Worm (Caenorhabditis elegans) whole organism, L1 larva: Measurements from ENCODE around the gene gap-2.

ENCODE experiments used
- C16A3.4 ChIP-seq: fragments of 150-350 bp; optimal IDR thresholded peaks from 2 replicates; lab custom pipeline; 2014; ENCODE audit warnings: missing biosample characterization, missing genetic modification characterization
- F16B12.6 ChIP-seq: fragments of 150-350 bp; optimal IDR thresholded peaks from 2 replicates; lab custom pipeline; 2014; ENCODE audit warnings: missing biosample characterization, missing genetic modification characterization
- alr-1 ChIP-seq: fragments of 200-800 bp; sonication (Bioruptor generic); optimal IDR thresholded peaks from 2 replicates; lab custom pipeline; 2018; ENCODE audit warnings: borderline replicate concordance, mild to moderate bottlenecking, missing genetic modification characterization, missing compliant biosample characterization
- ama-1 ChIP-seq: fragments of 150-350 bp; optimal IDR thresholded peaks from 2 replicates; lab custom pipeline; 2014
- blmp-1 ChIP-seq: fragments of 150-350 bp; optimal IDR thresholded peaks from 2 replicates; lab custom pipeline; 2014; ENCODE audit warnings: missing biosample characterization, missing genetic modification characterization
- ceh-63 ChIP-seq: fragments of 200-800 bp; sonication (Bioruptor generic); optimal IDR thresholded peaks from 2 replicates; lab custom pipeline; 2018; ENCODE audit warnings: mild to moderate bottlenecking, missing genetic modification characterization, missing compliant biosample characterization
- ceh-8 ChIP-seq: fragments of 200-800 bp; sonication (Bioruptor generic); optimal IDR thresholded peaks from 2 replicates; lab custom pipeline; 2018; ENCODE audit warnings: mild to moderate bottlenecking, missing genetic modification characterization, moderate library complexity, missing compliant biosample characterization
- ceh-82 ChIP-seq, 3 experiments: fragments of 150-350 bp in 1 of 3; sonication (generic microtip) in 2 of 3; optimal IDR thresholded peaks; 2 replicates each; lab custom pipeline; 2014 to 2017; ENCODE audit warnings: missing biosample characterization in 3 of 3, missing genetic modification characterization in 3 of 3
- dpl-1 ChIP-seq, 3 experiments: fragments of 150-350 bp in 2 of 3; sonication (generic microtip) in 1 of 3; optimal IDR thresholded peaks; 2 replicates each; lab custom pipeline; 2014 to 2017; ENCODE audit warnings: missing biosample characterization in 3 of 3, missing genetic modification characterization in 3 of 3, missing genetic modification reagents in 3 of 3
- efl-1 ChIP-seq, 4 experiments: fragments of 150-350 bp; optimal IDR thresholded peaks in 3 of 4; peaks in 1 of 4; 1 replicate in 1 of 4; 2 replicates in 3 of 4; lab custom pipeline; 2014; ENCODE audit warnings: missing biosample characterization in 2 of 4, missing genetic modification characterization in 2 of 4, missing genetic modification reagents in 2 of 4
- egl-27 ChIP-seq, 2 experiments: fragments of 150-350 bp in 1 of 2; sonication (generic microtip); optimal IDR thresholded peaks; 3 replicates each; lab custom pipeline; 2017 to 2018; ENCODE audit warnings: missing biosample characterization in 2 of 2, missing genetic modification characterization in 2 of 2, missing genetic modification reagents in 2 of 2
- elt-2 ChIP-seq: sonication (generic microtip); optimal IDR thresholded peaks from 2 replicates; lab custom pipeline; 2016; ENCODE audit warnings: missing genetic modification characterization, mild to moderate bottlenecking, inconsistent platforms, missing compliant biosample characterization, missing genetic modification reagents
- elt-3 ChIP-seq, 6 experiments: fragments of 150-350 bp in 1 of 6; sonication (generic microtip); optimal IDR thresholded peaks; 2 replicates each; lab custom pipeline; 2017 to 2018; ENCODE audit warnings: missing biosample characterization in 6 of 6, missing genetic modification characterization in 6 of 6, inconsistent platforms in 1 of 6
- fkh-10 ChIP-seq: sonication (generic microtip); optimal IDR thresholded peaks from 2 replicates; lab custom pipeline; 2017; ENCODE audit warnings: missing biosample characterization, missing genetic modification reagents, missing genetic modification characterization
- fkh-4 ChIP-seq: sonication (generic microtip); optimal IDR thresholded peaks from 2 replicates; lab custom pipeline; 2016; ENCODE audit warnings: missing compliant biosample characterization, missing genetic modification characterization, borderline replicate concordance
- grh-1 ChIP-seq: fragments of 200-800 bp; sonication (Bioruptor generic); IDR thresholded peaks from 2 replicates; pipeline ENCODE4 v1.3.6; 2022; ENCODE audit warnings: missing genetic modification reagents, missing genetic modification characterization, missing compliant biosample characterization
- hlh-4 ChIP-seq: sonication (generic microtip); optimal IDR thresholded peaks from 2 replicates; lab custom pipeline; 2016; ENCODE audit warnings: mild to moderate bottlenecking, missing genetic modification characterization, missing compliant biosample characterization
- hpl-2 ChIP-seq: fragments of 150-350 bp; optimal IDR thresholded peaks from 2 replicates; lab custom pipeline; 2014; ENCODE audit warnings: missing biosample characterization, missing genetic modification reagents, missing genetic modification characterization
- irx-1 ChIP-seq: sonication (generic microtip); optimal IDR thresholded peaks from 2 replicates; lab custom pipeline; 2016; ENCODE audit warnings: missing genetic modification characterization, missing compliant biosample characterization
- isw-1 ChIP-seq: fragments of 200-800 bp; sonication (Bioruptor generic); IDR thresholded peaks from 2 replicates; pipeline ENCODE4 v1.3.6; 2022; ENCODE audit warnings: missing genetic modification characterization, missing compliant biosample characterization
- jun-1 ChIP-seq: fragments of 150-350 bp; optimal IDR thresholded peaks from 2 replicates; lab custom pipeline; 2014; ENCODE audit warnings: missing biosample characterization, missing genetic modification reagents, missing genetic modification characterization
- lin-14 ChIP-seq: fragments of 200-800 bp; sonication (Bioruptor generic); optimal IDR thresholded peaks from 2 replicates; lab custom pipeline; 2018; ENCODE audit warnings: mild to moderate bottlenecking, missing genetic modification characterization, moderate library complexity, missing compliant biosample characterization
- lin-35 ChIP-seq, 2 experiments: fragments of 150-350 bp; optimal IDR thresholded peaks; 2 replicates each; lab custom pipeline; 2014; ENCODE audit warnings: missing biosample characterization in 2 of 2, missing genetic modification characterization in 2 of 2, missing genetic modification reagents in 2 of 2
- lir-3 ChIP-seq: sonication (generic microtip); optimal IDR thresholded peaks from 2 replicates; lab custom pipeline; 2016; ENCODE audit warnings: mild to moderate bottlenecking, missing genetic modification characterization, moderate library complexity, missing compliant biosample characterization; ENCODE audit not compliant: poor library complexity
- lsy-2 ChIP-seq, 2 experiments: fragments of 150-350 bp; optimal IDR thresholded peaks; 2 replicates each; lab custom pipeline; 2014; ENCODE audit warnings: missing biosample characterization in 2 of 2, missing genetic modification characterization in 2 of 2
- mdl-1 ChIP-seq, 2 experiments: fragments of 150-350 bp; optimal IDR thresholded peaks; 2 replicates each; lab custom pipeline; 2014 to 2017; ENCODE audit warnings: missing biosample characterization in 2 of 2, missing genetic modification characterization in 2 of 2, inconsistent platforms in 1 of 2
- mef-2 ChIP-seq: fragments of 150-350 bp; optimal IDR thresholded peaks from 2 replicates; lab custom pipeline; 2014; ENCODE audit warnings: missing biosample characterization, missing genetic modification characterization
- mep-1 ChIP-seq: fragments of 150-350 bp; optimal IDR thresholded peaks from 2 replicates; lab custom pipeline; 2014; ENCODE audit warnings: missing biosample characterization, missing genetic modification characterization
- nhr-19 ChIP-seq: fragments of 200-800 bp; sonication (Bioruptor generic); conservative IDR thresholded peaks from 2 replicates; pipeline ENCODE4 v1.3.6; 2022; ENCODE audit warnings: missing genetic modification characterization, missing compliant biosample characterization
- nhr-20 ChIP-seq: sonication (generic microtip); optimal IDR thresholded peaks from 2 replicates; lab custom pipeline; 2016; ENCODE audit warnings: mild to moderate bottlenecking, missing genetic modification characterization, missing compliant biosample characterization
- nhr-237 ChIP-seq: fragments of 150-350 bp; optimal IDR thresholded peaks from 2 replicates; lab custom pipeline; 2014; ENCODE audit warnings: missing biosample characterization, missing genetic modification characterization
- nhr-28 ChIP-seq: fragments of 150-350 bp; optimal IDR thresholded peaks from 2 replicates; lab custom pipeline; 2014; ENCODE audit warnings: missing biosample characterization, missing genetic modification characterization
- nhr-71 ChIP-seq: sonication (generic microtip); optimal IDR thresholded peaks from 2 replicates; lab custom pipeline; 2016; ENCODE audit warnings: mild to moderate bottlenecking, missing genetic modification characterization, moderate library complexity, missing compliant biosample characterization
- nhr-76 ChIP-seq: sonication (generic microtip); optimal IDR thresholded peaks from 2 replicates; lab custom pipeline; 2017; ENCODE audit warnings: missing biosample characterization, missing genetic modification characterization
- nhr-84 ChIP-seq: sonication (generic microtip); optimal IDR thresholded peaks from 2 replicates; lab custom pipeline; 2017; ENCODE audit warnings: missing biosample characterization, missing genetic modification characterization
- nhr-85 ChIP-seq: sonication (generic microtip); peaks from one replicate; lab custom pipeline; 2016; ENCODE audit warnings: missing genetic modification characterization, inconsistent platforms, missing compliant biosample characterization
- pag-3 ChIP-seq: sonication (generic microtip); optimal IDR thresholded peaks from 2 replicates; lab custom pipeline; 2017; ENCODE audit warnings: missing genetic modification characterization, mild to moderate bottlenecking, missing compliant biosample characterization, antibody characterized with exemption, borderline replicate concordance; ENCODE audit not compliant: insufficient read depth
- pqm-1 ChIP-seq: sonication (generic microtip); optimal IDR thresholded peaks from 3 replicates; lab custom pipeline; 2017; ENCODE audit warnings: missing biosample characterization, missing genetic modification characterization
- rnt-1 ChIP-seq: sonication (generic microtip); optimal IDR thresholded peaks from 2 replicates; lab custom pipeline; 2016; ENCODE audit warnings: mild to moderate bottlenecking, missing genetic modification characterization, moderate library complexity, missing compliant biosample characterization
- skn-1 ChIP-seq: fragments of 150-350 bp; optimal IDR thresholded peaks from 2 replicates; lab custom pipeline; 2014; ENCODE audit warnings: missing biosample characterization, missing genetic modification characterization
- snu-23 ChIP-seq: sonication (generic microtip); optimal IDR thresholded peaks from 2 replicates; lab custom pipeline; 2016; ENCODE audit warnings: missing genetic modification characterization, missing compliant biosample characterization
- sup-37 ChIP-seq: fragments of 200-800 bp; sonication (Bioruptor generic); optimal IDR thresholded peaks from 2 replicates; lab custom pipeline; 2018; ENCODE audit warnings: mild to moderate bottlenecking, missing genetic modification characterization, missing compliant biosample characterization
- tbx-2 ChIP-seq: sonication (generic microtip); optimal IDR thresholded peaks from 2 replicates; lab custom pipeline; 2016; ENCODE audit warnings: missing genetic modification characterization, missing compliant biosample characterization
- unc-130 ChIP-seq: fragments of 150-350 bp; optimal IDR thresholded peaks from 2 replicates; lab custom pipeline; 2017; ENCODE audit warnings: missing biosample characterization, missing genetic modification characterization, inconsistent platforms
- unc-30 ChIP-seq: sonication (generic microtip); optimal IDR thresholded peaks from 2 replicates; lab custom pipeline; 2017; ENCODE audit warnings: missing biosample characterization, missing genetic modification characterization
- unc-98 ChIP-seq: fragments of 200-800 bp; sonication (Bioruptor generic); IDR thresholded peaks from 2 replicates; pipeline ENCODE4 v1.3.6; 2022; ENCODE audit warnings: missing genetic modification characterization, missing compliant biosample characterization
- vab-15 ChIP-seq: sonication (generic microtip); optimal IDR thresholded peaks from 2 replicates; lab custom pipeline; 2017; ENCODE audit warnings: missing genotype, mild to moderate bottlenecking, missing genetic modification characterization, missing compliant biosample characterization
- zag-1 ChIP-seq: fragments of 150-350 bp; optimal IDR thresholded peaks from 2 replicates; lab custom pipeline; 2014; ENCODE audit warnings: missing biosample characterization, missing genetic modification characterization
- ztf-11 ChIP-seq, 2 experiments: sonication (generic microtip); optimal IDR thresholded peaks; 2 replicates each; lab custom pipeline; 2016 to 2017; ENCODE audit warnings: missing genetic modification characterization in 2 of 2, missing biosample characterization in 1 of 2, missing compliant biosample characterization in 1 of 2

The gap-2 gene

DNA sequence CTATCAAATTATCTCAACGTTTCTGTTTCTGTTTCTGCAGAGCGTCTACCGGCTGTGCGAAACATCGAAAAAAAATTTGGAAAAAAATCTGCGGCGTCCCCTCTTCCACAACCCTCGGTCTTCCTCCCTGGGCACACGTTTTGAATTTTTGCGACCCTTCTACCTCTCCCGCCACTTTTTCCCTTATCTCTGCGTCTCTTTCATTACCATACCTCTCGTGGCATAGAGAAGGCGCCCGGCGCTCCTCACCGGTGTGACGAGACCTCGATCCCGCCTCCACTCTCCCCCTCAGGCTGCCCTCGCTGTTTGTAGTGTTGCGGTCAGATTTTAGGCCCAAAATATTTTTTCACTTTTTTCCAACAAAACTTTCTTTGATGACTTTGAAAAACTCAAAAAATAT lies 80.1 kb downstream of the gap-2 start (continued):
- TF ChIP-seq mef-2 (no peak), irx-1 (tag; lab: Kevin White, UChicago) (no peak), F16B12.6 (tag; lab: Kevin White, UChicago) (no peak), ceh-82 (tag; optimal IDR thresholded peaks at IDR 0.05; lab: Kevin White, UChicago) (peak in 1 of 3 experiments; percentile 12), egl-27 (tag; optimal IDR thresholded peaks at IDR 0.05; lab: Kevin White, UChicago) (no peak), sup-37 (GFP tag; lab: Kevin White, UChicago) (no peak), blmp-1 (tag; lab: Kevin White, UChicago) (peak; percentile 73), hlh-4 (no peak), efl-1 (optimal IDR thresholded peaks at IDR 0.05; lab: Kevin White, UChicago) (peak; percentile 44 to 49), efl-1 (GFP tag; optimal IDR thresholded peaks at IDR 0.05 in 1 of 2; lab: Kevin White, UChicago) (peak; percentile 55 to 95), nhr-28 (no peak), rnt-1 (tag; lab: Kevin White, UChicago) (peak; percentile 58), lin-35 (GFP tag; optimal IDR thresholded peaks at IDR 0.05; lab: Kevin White, UChicago) (peak; percentile 9 to 73), pqm-1 (tag; lab: Kevin White, UChicago) (no peak), nhr-237 (tag; lab: Kevin White, UChicago) (no peak), nhr-84 (tag; lab: Kevin White, UChicago) (no peak), nhr-19 (no peak), skn-1 (peak; percentile 29), vab-15 (tag; lab: Kevin White, UChicago) (no peak), dpl-1 (GFP tag; optimal IDR thresholded peaks at IDR 0.05; lab: Kevin White, UChicago) (peak; percentile 46 to 52 (median 47)), snu-23 (GFP tag; lab: Kevin White, UChicago) (peak; percentile 63), ceh-63 (GFP tag; lab: Kevin White, UChicago) (no peak), zag-1 (no peak), lir-3 (tag; lab: Kevin White, UChicago) (no peak), alr-1 (tag; lab: Kevin White, UChicago) (no peak), ceh-8 (GFP tag; lab: Kevin White, UChicago) (no peak), fkh-4 (tag; lab: Kevin White, UChicago) (no peak), ztf-11 (tag; optimal IDR thresholded peaks at IDR 0.05; lab: Kevin White, UChicago) (peak in 1 of 2 experiments; percentile 2), unc-130 (no peak), hpl-2 (no peak), unc-98 (GFP tag; lab: Robert Waterston, UW) (no peak), elt-3 (tag; optimal IDR thresholded peaks at IDR 0.05; lab: Kevin White, UChicago) (peak in 1 of 6 experiments; percentile 8), isw-1 (GFP tag; lab: Robert Waterston, UW) (no peak), unc-30 (tag; lab: Kevin White, UChicago) (no peak), tbx-2 (tag; lab: Kevin White, UChicago) (peak; percentile 14)
- TF ChIP-seq, all 84 proteins: peak for 22

DNA sequence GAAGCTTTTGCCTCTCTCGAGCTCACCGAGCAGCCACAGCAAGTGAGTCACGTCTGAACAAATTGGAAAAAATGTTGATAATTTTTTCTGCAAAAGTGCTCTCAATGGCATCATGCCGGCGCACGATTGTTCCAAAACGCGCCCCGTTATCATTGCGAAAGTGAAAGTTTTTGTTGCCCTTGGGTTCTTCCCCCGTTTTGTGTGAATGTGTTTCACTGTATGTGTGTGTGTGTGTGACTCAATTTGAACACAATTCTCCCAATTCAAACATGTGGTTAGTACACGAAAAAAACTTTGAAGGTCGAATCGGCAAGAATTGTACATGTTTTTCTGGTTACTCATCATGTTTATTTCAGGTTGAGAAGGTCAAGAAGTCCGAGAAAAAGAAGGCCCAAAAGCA lies 80.8 kb downstream of the gap-2 start:
- peak; percentile 51 for TF ChIP-seq elt-2 (tag; lab: Kevin White, UChicago)
- TF ChIP-seq elt-3 (tag; optimal IDR thresholded peaks at IDR 0.05; lab: Kevin White, UChicago): peak in 4 of 6 experiments; percentile 17 to 76 (median 42)
- TF ChIP-seq pag-3: peak; percentile 34
- peak in 1 of 2 experiments; percentile 65 for TF ChIP-seq lin-35 (GFP tag; optimal IDR thresholded peaks at IDR 0.05; lab: Kevin White, UChicago)
- TF ChIP-seq isw-1 (GFP tag; lab: Robert Waterston, UW): no peak
- TF ChIP-seq sup-37 (GFP tag; lab: Kevin White, UChicago): no peak
- TF ChIP-seq efl-1 (optimal IDR thresholded peaks at IDR 0.05; lab: Kevin White, UChicago): no peak
- peak in 1 of 2 experiments; percentile 2 for TF ChIP-seq efl-1 (GFP tag; optimal IDR thresholded peaks at IDR 0.05 in 1 of 2; lab: Kevin White, UChicago)
- peak in 1 of 2 experiments; percentile 29 for TF ChIP-seq lsy-2 (tag; optimal IDR thresholded peaks at IDR 0.05; lab: Kevin White, UChicago)
- peak; percentile 53 for TF ChIP-seq nhr-71 (tag; lab: Kevin White, UChicago)
- TF ChIP-seq lin-14 (GFP tag; lab: Kevin White, UChicago): peak; percentile 88
- TF ChIP-seq snu-23 (GFP tag; lab: Kevin White, UChicago): peak; percentile 9
- TF ChIP-seq mep-1 (tag; lab: Kevin White, UChicago): peak; percentile 60
- TF ChIP-seq nhr-85 (tag; lab: Kevin White, UChicago): peak; percentile 95
- peak; percentile 11 for TF ChIP-seq C16A3.4 (tag; lab: Kevin White, UChicago)
- TF ChIP-seq grh-1 (GFP tag; lab: Robert Waterston, UW): peak; percentile 56; the same call in 1 of the 2 replicates
- TF ChIP-seq jun-1 (tag; lab: Kevin White, UChicago): peak; percentile 27
- no peak for TF ChIP-seq fkh-10 (GFP tag; lab: Kevin White, UChicago)
- peak in 1 of 2 experiments; percentile 37 for TF ChIP-seq mdl-1 (tag; optimal IDR thresholded peaks at IDR 0.05; lab: Kevin White, UChicago)
- TF ChIP-seq ama-1 (lab: Kevin White, UChicago): no peak
- TF ChIP-seq nhr-19: peak; percentile 10; the same call in 1 of the 2 replicates
- TF ChIP-seq nhr-20: peak; percentile 52
- no peak for TF ChIP-seq nhr-76 (tag; lab: Kevin White, UChicago)
- TF ChIP-seq blmp-1 (tag; lab: Kevin White, UChicago): peak; percentile 95
